Fruit fly (Drosophila melanogaster): ENCODE data around the gene CG31233.

Gene CG31233

DNA sequence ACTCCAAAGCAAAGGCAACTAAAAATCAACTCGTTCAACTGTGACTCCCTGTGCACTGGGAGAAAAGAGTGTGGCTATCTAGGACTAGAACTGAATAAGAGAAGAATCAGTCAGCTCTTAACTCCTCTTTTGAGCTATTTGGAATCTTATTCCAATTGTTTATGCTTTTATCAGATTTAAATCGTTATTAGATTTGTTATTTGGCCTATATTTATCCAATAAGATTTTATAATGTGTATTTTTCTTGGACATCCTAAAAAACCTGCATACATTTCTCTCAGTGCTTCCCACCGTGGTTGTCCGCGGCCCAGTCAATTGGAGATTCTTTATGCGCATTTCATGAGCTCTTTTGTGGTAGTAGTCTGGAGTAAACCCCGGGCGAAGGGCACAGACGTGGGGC is 31.8 kb downstream of the CG31233 start (continued):
- peak; percentile 38 for TF ChIP-seq dac (GFP tag; optimal IDR thresholded peaks at IDR 0.05)
- TF ChIP-seq CG32006 (GFP tag; optimal IDR thresholded peaks at IDR 0.05), result peak; percentile 88
- TF ChIP-seq CG1621 (tag; optimal IDR thresholded peaks at IDR 0.05), result peak; percentile 90
- peak; percentile 93 for TF ChIP-seq Eip75B (GFP tag; optimal IDR thresholded peaks at IDR 0.05)
- TF ChIP-seq Met (GFP tag; optimal IDR thresholded peaks at IDR 0.05), result peak; percentile 92
- TF ChIP-seq CG6276 (GFP tag; optimal IDR thresholded peaks at IDR 0.05), result peak; percentile 74
- peak; percentile 93 for TF ChIP-seq Hr39 (GFP tag; optimal IDR thresholded peaks at IDR 0.05)
- peak; percentile 94 for TF ChIP-seq CG3919 (GFP tag; optimal IDR thresholded peaks at IDR 0.05)
- peak; percentile 92 for TF ChIP-seq cyc (GFP tag; optimal IDR thresholded peaks at IDR 0.05)
- TF ChIP-seq CG3032 (tag; optimal IDR thresholded peaks at IDR 0.05), result peak; percentile 95
- TF ChIP-seq lz (GFP tag; optimal IDR thresholded peaks at IDR 0.05), result peak; percentile 89
- peak; percentile 93 for TF ChIP-seq CG31627 (GFP tag; optimal IDR thresholded peaks at IDR 0.05)
- peak; percentile 99 for TF ChIP-seq Eip78C (GFP tag)
- peak; percentile 29 for TF ChIP-seq Eip93F (GFP tag; optimal IDR thresholded peaks at IDR 0.05)
- peak; percentile 95 for TF ChIP-seq Ets96B (tag; optimal IDR thresholded peaks at IDR 0.05)
- peak; percentile 94 for TF ChIP-seq CG10631 (GFP tag; optimal IDR thresholded peaks at IDR 0.05)
- peak; percentile 91 for TF ChIP-seq achi (GFP tag; optimal IDR thresholded peaks at IDR 0.05)
- TF ChIP-seq CG4318 (GFP tag; optimal IDR thresholded peaks at IDR 0.05), result peak; percentile 66
- peak; percentile 74 for TF ChIP-seq CG11294 (GFP tag; IDR thresholded peaks at IDR 0.05)
- TF ChIP-seq Blimp-1 (GFP tag; optimal IDR thresholded peaks at IDR 0.05), result peak; percentile 64

DNA sequence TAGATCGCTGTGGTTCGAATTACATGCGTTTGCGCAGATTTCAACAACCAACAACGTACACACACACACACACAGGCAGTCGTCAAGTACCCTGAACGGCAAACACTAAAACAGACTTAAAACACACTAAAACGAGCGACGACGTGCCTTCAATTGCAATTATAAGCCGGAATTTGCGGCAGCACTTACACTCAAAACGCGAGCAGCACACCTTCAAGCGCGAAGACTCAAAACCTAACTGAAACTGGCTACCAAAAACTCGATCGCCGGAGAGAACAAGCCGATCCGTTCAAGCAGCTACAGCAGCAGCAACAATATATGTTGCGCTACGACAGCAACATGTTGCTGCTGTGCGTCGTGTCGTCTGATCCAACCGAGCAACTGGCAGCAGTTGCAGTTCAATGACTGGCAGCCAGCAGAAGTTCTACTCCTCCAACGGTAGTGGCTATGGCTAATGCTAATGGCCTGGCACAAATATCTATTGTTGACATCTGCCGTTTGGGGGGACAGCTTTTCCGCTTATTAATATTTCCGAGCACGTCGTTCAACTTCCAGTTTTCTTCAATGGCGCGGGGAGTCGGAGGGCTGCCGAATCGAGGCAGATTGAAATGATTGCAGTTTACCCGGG is 32.8 kb downstream of the CG31233 start, which contains the start of gene tsl:
Gene tsl (minus strand): TSS at position 242 of the 628 bp plus-strand sequence.
- TF ChIP-seq Sox14 (GFP tag; optimal IDR thresholded peaks at IDR 0.05) (no peak), Eip78C (GFP tag) (peak; percentile 48), CG3919 (GFP tag; optimal IDR thresholded peaks at IDR 0.05) (peak; percentile 8), svp (GFP tag) (peak; percentile 85), ss (GFP tag; optimal IDR thresholded peaks at IDR 0.05) (peak in 1 of 2 experiments; percentile 4), dsx (GFP tag; optimal IDR thresholded peaks at IDR 0.05; ENCODE audit: poor library complexity, severe bottlenecking) (peak; percentile 45), CG6276 (GFP tag; optimal IDR thresholded peaks at IDR 0.05) (peak; percentile 49), lz (GFP tag; optimal IDR thresholded peaks at IDR 0.05) (no peak)

DNA sequence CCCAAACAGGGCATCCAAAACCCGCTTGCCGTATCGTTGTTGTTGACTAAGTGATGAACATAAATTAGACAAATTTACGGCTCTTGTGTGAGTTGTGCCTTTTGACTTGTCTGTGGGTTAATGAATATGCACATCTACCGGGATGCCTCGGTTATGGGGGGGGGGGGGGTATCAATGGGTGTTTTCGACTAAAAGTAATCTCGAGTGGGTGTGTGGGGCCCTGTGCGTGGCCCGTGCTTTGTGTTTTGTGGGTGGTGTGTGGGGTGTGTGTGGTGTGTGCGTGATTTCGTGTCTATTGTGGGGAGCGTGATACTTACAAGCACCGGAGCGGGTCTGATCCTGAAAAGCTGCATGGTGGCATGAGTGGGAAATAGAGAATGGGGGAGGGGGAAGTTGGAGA is 40.7 kb downstream of the CG31233 start:
- TF ChIP-seq CG3919 (GFP tag; optimal IDR thresholded peaks at IDR 0.05) (no peak), Hr4 (GFP tag; optimal IDR thresholded peaks at IDR 0.05) (no peak), CG11762 (GFP tag; optimal IDR thresholded peaks at IDR 0.05; ENCODE audit: insufficient read depth) (no peak)

DNA sequence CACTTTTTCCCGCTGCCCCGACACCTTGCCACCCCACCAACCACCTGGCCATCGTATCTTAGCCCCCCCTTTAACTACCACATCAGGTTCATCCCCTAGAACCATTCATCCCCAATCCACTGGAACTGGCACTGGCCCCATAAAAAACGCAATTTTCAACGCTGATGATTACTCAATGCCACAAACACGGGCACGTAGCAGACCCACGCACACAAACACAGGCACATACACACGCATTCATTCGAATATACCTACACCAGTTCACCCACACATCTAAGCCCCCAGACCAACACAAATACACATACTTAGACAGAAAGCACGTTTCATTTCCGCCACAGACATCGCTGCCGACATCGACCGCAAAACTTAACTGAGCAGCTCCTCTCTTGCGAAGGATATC is 44.1 kb downstream of the CG31233 start:
- TF ChIP-seq CG10669 (GFP tag; optimal IDR thresholded peaks at IDR 0.05) (no peak), Eip93F (GFP tag; optimal IDR thresholded peaks at IDR 0.05) (no peak), acj6 (GFP tag; optimal IDR thresholded peaks at IDR 0.05) (no peak), CG6163 (GFP tag; IDR thresholded peaks at IDR 0.05) (no peak)
